Fruit fly (Drosophila melanogaster) whole organism, prepupa: Measurements from ENCODE around the gene CG14154.
A peak's percentile ranks its signal among the peaks of the same experiment; 100 is the strongest.

ENCODE experiments used
- Blimp-1 ChIP-seq: fragments of 200-800 bp; sonication (Bioruptor generic); optimal IDR thresholded peaks from 3 replicates; lab custom pipeline; 2017; ENCODE audit warnings: missing biosample characterization, missing genetic modification characterization, mild to moderate bottlenecking, moderate library complexity, missing genetic modification reagents
- CG10631 ChIP-seq: fragments of 200-800 bp; sonication (Bioruptor generic); optimal IDR thresholded peaks from 2 replicates; lab custom pipeline; 2016; ENCODE audit warnings: missing biosample characterization, missing genetic modification characterization
- CG11294 ChIP-seq: fragments of 200-800 bp; sonication (Bioruptor generic); IDR thresholded peaks from 2 replicates; pipeline ENCODE4 v1.3.6; 2022; ENCODE audit warnings: missing biosample characterization, missing genetic modification characterization
- CG11762 ChIP-seq: fragments of 200-800 bp; sonication (Bioruptor generic); optimal IDR thresholded peaks from 3 replicates; lab custom pipeline; 2016; ENCODE audit warnings: missing biosample characterization, missing genetic modification characterization; ENCODE audit not compliant: insufficient read depth
- CG11902 ChIP-seq: fragments of 200-800 bp; sonication (Bioruptor generic); optimal IDR thresholded peaks from 3 replicates; lab custom pipeline; 2016; ENCODE audit warnings: missing biosample characterization, missing genetic modification characterization
- CG15336 ChIP-seq: fragments of 200-800 bp; sonication (Bioruptor generic); IDR thresholded peaks from 2 replicates; pipeline ENCODE4 v1.3.6; 2022; ENCODE audit warnings: missing biosample characterization, missing genetic modification characterization
- CG1621 ChIP-seq: fragments of 200-800 bp; sonication (Bioruptor generic); optimal IDR thresholded peaks from 3 replicates; lab custom pipeline; 2018; ENCODE audit warnings: missing biosample characterization, mild to moderate bottlenecking, missing genetic modification characterization
- CG16779 ChIP-seq: fragments of 200-800 bp; sonication (Bioruptor generic); optimal IDR thresholded peaks from 3 replicates; lab custom pipeline; 2017; ENCODE audit warnings: missing biosample characterization, mild to moderate bottlenecking, missing genetic modification characterization
- CG34406 ChIP-seq: fragments of 200-800 bp; sonication (Bioruptor generic); optimal IDR thresholded peaks from 3 replicates; lab custom pipeline; 2016; ENCODE audit warnings: missing biosample characterization, missing genetic modification characterization
- CG3919 ChIP-seq: fragments of 200-800 bp; sonication (Bioruptor generic); optimal IDR thresholded peaks from 3 replicates; lab custom pipeline; 2016; ENCODE audit warnings: missing biosample characterization, missing genetic modification characterization
- CG4318 ChIP-seq: fragments of 200-800 bp; sonication (Bioruptor generic); optimal IDR thresholded peaks from 3 replicates; lab custom pipeline; 2017; ENCODE audit warnings: missing biosample characterization, mild to moderate bottlenecking, missing genetic modification characterization
- CG6163 ChIP-seq: fragments of 200-800 bp; sonication (Bioruptor generic); IDR thresholded peaks from 3 replicates; pipeline ENCODE4 v1.3.6; 2022; ENCODE audit warnings: missing biosample characterization, missing genetic modification characterization
- CG6276 ChIP-seq: fragments of 200-800 bp; sonication (Bioruptor generic); optimal IDR thresholded peaks from 2 replicates; lab custom pipeline; 2017; ENCODE audit warnings: missing biosample characterization, mild to moderate bottlenecking, missing genetic modification characterization
- CG6854 ChIP-seq: fragments of 200-800 bp; sonication (Bioruptor generic); optimal IDR thresholded peaks from 2 replicates; lab custom pipeline; 2017; ENCODE audit warnings: missing biosample characterization, mild to moderate bottlenecking, missing genetic modification characterization
- CG8319 ChIP-seq: fragments of 200-800 bp; sonication (Bioruptor generic); optimal IDR thresholded peaks from 3 replicates; lab custom pipeline; 2016; ENCODE audit warnings: missing biosample characterization, missing genetic modification characterization
- CG8632 ChIP-seq: fragments of 200-800 bp; sonication (Bioruptor generic); optimal IDR thresholded peaks from 3 replicates; lab custom pipeline; 2016; ENCODE audit warnings: missing biosample characterization, missing genetic modification characterization
- CG9139 ChIP-seq: fragments of 200-800 bp; sonication (Bioruptor generic); optimal IDR thresholded peaks from 3 replicates; lab custom pipeline; 2017; ENCODE audit warnings: missing biosample characterization, mild to moderate bottlenecking, missing genetic modification characterization
- Eip75B ChIP-seq: fragments of 200-800 bp; sonication (Bioruptor generic); optimal IDR thresholded peaks from 3 replicates; lab custom pipeline; 2016; ENCODE audit warnings: missing biosample characterization, missing genetic modification characterization
- Eip93F ChIP-seq: fragments of 200-800 bp; sonication (Bioruptor generic); optimal IDR thresholded peaks from 2 replicates; lab custom pipeline; 2016; ENCODE audit warnings: missing biosample characterization, mild to moderate bottlenecking, missing genetic modification characterization
- Gug ChIP-seq: fragments of 200-800 bp; sonication (Bioruptor generic); IDR thresholded peaks from 2 replicates; pipeline ENCODE4 v1.3.6; 2022; ENCODE audit warnings: missing biosample characterization, missing genetic modification characterization
- Hr38 ChIP-seq: sonication (Bioruptor generic); optimal IDR thresholded peaks from 2 replicates; lab custom pipeline; 2016; ENCODE audit warnings: missing biosample characterization, missing genetic modification characterization
- Hr39 ChIP-seq: fragments of 200-800 bp; sonication (Bioruptor generic); optimal IDR thresholded peaks from 2 replicates; lab custom pipeline; 2016; ENCODE audit warnings: missing biosample characterization, missing genetic modification characterization
- Hr4 ChIP-seq: fragments of 200-800 bp; sonication (Bioruptor generic); optimal IDR thresholded peaks from 3 replicates; lab custom pipeline; 2016; ENCODE audit warnings: missing biosample characterization, missing genetic modification characterization
- Lpt ChIP-seq: fragments of 200-800 bp; sonication (Bioruptor generic); optimal IDR thresholded peaks from 3 replicates; lab custom pipeline; 2016; ENCODE audit warnings: missing biosample characterization, missing genetic modification characterization
- Met ChIP-seq: fragments of 200-800 bp; sonication (Bioruptor generic); optimal IDR thresholded peaks from 3 replicates; lab custom pipeline; 2016; ENCODE audit warnings: missing biosample characterization, missing genetic modification characterization
- OdsH ChIP-seq: fragments of 200-800 bp; sonication (Bioruptor generic); optimal IDR thresholded peaks from 3 replicates; lab custom pipeline; 2016; ENCODE audit warnings: missing biosample characterization, missing genetic modification characterization
- Smox ChIP-seq: fragments of 200-800 bp; sonication (Bioruptor generic); optimal IDR thresholded peaks from 3 replicates; lab custom pipeline; 2016; ENCODE audit warnings: missing biosample characterization, missing genetic modification characterization
- Sox102F ChIP-seq: fragments of 200-800 bp; sonication (Bioruptor generic); optimal IDR thresholded peaks from 2 replicates; lab custom pipeline; 2016; ENCODE audit warnings: missing biosample characterization, mild to moderate bottlenecking, missing genetic modification characterization
- Sox14 ChIP-seq: fragments of 200-800 bp; sonication (Bioruptor generic); optimal IDR thresholded peaks from 3 replicates; lab custom pipeline; 2016; ENCODE audit warnings: missing biosample characterization, missing genetic modification characterization
- Sox15 ChIP-seq: fragments of 200-800 bp; sonication (Bioruptor generic); optimal IDR thresholded peaks from 3 replicates; lab custom pipeline; 2016; ENCODE audit warnings: missing biosample characterization, missing genetic modification characterization
- acj6 ChIP-seq: fragments of 200-800 bp; sonication (Bioruptor generic); optimal IDR thresholded peaks from 3 replicates; lab custom pipeline; 2016; ENCODE audit warnings: missing biosample characterization, missing genetic modification characterization
- cyc ChIP-seq: fragments of 200-800 bp; sonication (Bioruptor generic); optimal IDR thresholded peaks from 3 replicates; lab custom pipeline; 2016; ENCODE audit warnings: missing biosample characterization, missing genetic modification characterization
- dac ChIP-seq: fragments of 200-800 bp; sonication (Bioruptor generic); optimal IDR thresholded peaks from 2 replicates; lab custom pipeline; 2017; ENCODE audit warnings: missing biosample characterization, mild to moderate bottlenecking, missing genetic modification characterization
- esn ChIP-seq: fragments of 200-800 bp; sonication (Bioruptor generic); optimal IDR thresholded peaks from 2 replicates; lab custom pipeline; 2016; ENCODE audit warnings: missing biosample characterization, mild to moderate bottlenecking, missing genetic modification characterization, moderate library complexity
- fd85E ChIP-seq: fragments of 200-800 bp; sonication (Bioruptor generic); optimal IDR thresholded peaks from 3 replicates; lab custom pipeline; 2016; ENCODE audit warnings: missing biosample characterization, missing genetic modification characterization
- fkh ChIP-seq: fragments of 200-800 bp; sonication (Bioruptor generic); optimal IDR thresholded peaks from 3 replicates; lab custom pipeline; 2017; ENCODE audit warnings: missing biosample characterization, mild to moderate bottlenecking, missing genetic modification characterization, moderate library complexity
- lz ChIP-seq: fragments of 200-800 bp; sonication (Bioruptor generic); optimal IDR thresholded peaks from 3 replicates; lab custom pipeline; 2016; ENCODE audit warnings: missing biosample characterization, missing genetic modification characterization
- net ChIP-seq: fragments of 200-800 bp; sonication (Bioruptor generic); optimal IDR thresholded peaks from 3 replicates; lab custom pipeline; 2016; ENCODE audit warnings: missing biosample characterization, missing genetic modification characterization
- salr ChIP-seq, 2 experiments: fragments of 200-800 bp; sonication (Bioruptor generic); optimal IDR thresholded peaks; 3 replicates each; lab custom pipeline; 2016 to 2018; ENCODE audit warnings: missing biosample characterization in 2 of 2, missing genetic modification characterization in 2 of 2, mild to moderate bottlenecking in 1 of 2
- spab ChIP-seq: fragments of 200-800 bp; sonication (Bioruptor generic); optimal IDR thresholded peaks from 2 replicates; lab custom pipeline; 2017; ENCODE audit warnings: missing biosample characterization, mild to moderate bottlenecking, missing genetic modification characterization, missing genetic modification reagents
- svp ChIP-seq: fragments of 200-800 bp; sonication (Bioruptor generic); peaks from one replicate; lab custom pipeline; 2016; ENCODE audit warnings: missing biosample characterization, missing genetic modification characterization
- topi ChIP-seq: fragments of 200-800 bp; sonication (Bioruptor generic); optimal IDR thresholded peaks from 3 replicates; lab custom pipeline; 2016; ENCODE audit warnings: missing biosample characterization, missing genetic modification characterization
- vri ChIP-seq: fragments of 200-800 bp; sonication (Bioruptor generic); optimal IDR thresholded peaks from 3 replicates; lab custom pipeline; 2016; ENCODE audit warnings: missing biosample characterization, mild to moderate bottlenecking, missing genetic modification characterization

The CG14154 gene

DNA sequence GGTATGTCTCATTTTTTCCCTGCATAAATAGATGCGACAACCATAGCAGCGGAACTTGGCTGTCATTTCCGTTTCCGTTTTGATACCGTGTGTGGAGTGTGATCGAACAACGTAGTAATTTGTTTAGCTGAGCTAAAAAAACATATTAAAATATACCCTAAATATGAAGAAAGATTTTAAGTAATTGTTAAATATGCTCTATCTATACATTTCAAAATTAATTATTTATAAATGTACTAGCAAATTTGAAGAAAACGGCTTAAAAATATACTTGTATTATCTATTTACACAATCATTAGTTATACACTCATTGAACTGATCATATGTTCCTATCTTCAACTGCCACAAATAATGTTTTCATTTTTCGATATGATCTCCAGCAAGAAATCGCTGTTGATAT lies 15.5 kb upstream of the CG14154 start, which contains the start of gene CG34238:
Gene CG34238 (plus strand): TSS at position 301 of the 400 bp plus-strand sequence.
- TF ChIP-seq OdsH (GFP tag; lab: Kevin White, UChicago) (no peak), salr (GFP tag; optimal IDR thresholded peaks at IDR 0.05; lab: Kevin White, UChicago) (no peak), CG11294 (no peak), svp (GFP tag; lab: Kevin White, UChicago) (no peak), spab (GFP tag; lab: Kevin White, UChicago) (no peak), Eip93F (GFP tag; lab: Kevin White, UChicago) (no peak), acj6 (GFP tag; lab: Kevin White, UChicago) (no peak), CG16779 (no peak), CG34406 (GFP tag; lab: Kevin White, UChicago) (no peak), Hr4 (GFP tag; lab: Kevin White, UChicago) (no peak), CG3919 (GFP tag; lab: Kevin White, UChicago) (no peak), Gug (GFP tag; lab: Robert Waterston, UW) (no peak), esn (GFP tag; lab: Kevin White, UChicago) (no peak), CG11902 (no peak), CG1621 (tag; lab: Kevin White, UChicago) (no peak)

DNA sequence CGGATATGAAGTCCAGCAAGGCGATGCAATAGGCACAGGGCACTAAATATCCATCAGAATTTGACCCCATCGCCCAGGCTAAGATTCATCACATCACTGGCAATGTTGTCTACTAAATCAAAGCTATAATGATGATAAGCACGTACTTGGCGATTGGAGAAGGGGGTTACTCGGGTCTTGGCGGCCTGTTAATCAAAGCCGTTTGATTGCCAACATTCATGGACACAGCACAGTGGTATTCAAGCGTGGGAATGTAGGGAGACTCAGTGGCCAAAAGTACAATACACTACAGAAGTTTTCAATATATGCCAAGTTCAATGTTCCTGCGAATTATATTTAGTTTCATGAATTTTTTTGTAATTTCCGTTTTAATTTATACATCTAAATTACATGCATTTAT lies 13.3 kb upstream of the CG14154 start, which contains the start of gene CG14151:
Gene CG14151 (minus strand): TSS at position 101 of the 400 bp plus-strand sequence.
- TF ChIP-seq esn (GFP tag; lab: Kevin White, UChicago) (no peak), CG10631 (GFP tag; lab: Kevin White, UChicago) (no peak), CG8632 (GFP tag; lab: Kevin White, UChicago) (no peak), CG6163 (no peak), CG3919 (GFP tag; lab: Kevin White, UChicago) (no peak), CG6276 (GFP tag; lab: Kevin White, UChicago) (no peak), CG1621 (tag; lab: Kevin White, UChicago) (no peak), Hr39 (GFP tag; lab: Kevin White, UChicago) (no peak), fd85E (GFP tag; lab: Kevin White, UChicago) (no peak), Gug (GFP tag; lab: Robert Waterston, UW) (no peak)

DNA sequence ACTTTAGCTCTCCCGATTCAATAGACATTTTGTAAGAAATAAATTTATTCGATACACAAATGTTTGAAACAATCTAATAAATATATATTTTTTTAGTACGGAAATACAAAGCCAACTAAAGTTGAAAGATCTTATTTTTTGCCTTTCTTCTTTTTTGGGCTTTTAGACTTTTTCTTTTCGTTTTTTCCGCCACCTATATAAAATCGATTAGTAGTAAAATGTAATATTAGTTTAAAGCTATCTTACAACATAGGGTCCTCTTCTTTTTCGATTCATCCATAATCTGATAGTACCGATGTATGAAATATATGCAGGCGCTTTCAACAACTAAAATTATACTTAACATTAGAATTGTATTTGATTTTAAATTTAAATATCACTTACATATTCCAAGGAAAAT lies 11.7 kb upstream of the CG14154 start, which contains the start of gene CG42536:
Gene CG42536 (minus strand): TSS at position 101 of the 400 bp plus-strand sequence.
- TF ChIP-seq Blimp-1 (GFP tag; lab: Kevin White, UChicago) (no peak), Hr38 (GFP tag; lab: Kevin White, UChicago) (no peak), Met (GFP tag; lab: Kevin White, UChicago) (no peak), CG34406 (GFP tag; lab: Kevin White, UChicago) (no peak), CG6854 (GFP tag; lab: Kevin White, UChicago) (no peak), CG1621 (tag; lab: Kevin White, UChicago) (no peak), Lpt (GFP tag; lab: Kevin White, UChicago) (no peak)

DNA sequence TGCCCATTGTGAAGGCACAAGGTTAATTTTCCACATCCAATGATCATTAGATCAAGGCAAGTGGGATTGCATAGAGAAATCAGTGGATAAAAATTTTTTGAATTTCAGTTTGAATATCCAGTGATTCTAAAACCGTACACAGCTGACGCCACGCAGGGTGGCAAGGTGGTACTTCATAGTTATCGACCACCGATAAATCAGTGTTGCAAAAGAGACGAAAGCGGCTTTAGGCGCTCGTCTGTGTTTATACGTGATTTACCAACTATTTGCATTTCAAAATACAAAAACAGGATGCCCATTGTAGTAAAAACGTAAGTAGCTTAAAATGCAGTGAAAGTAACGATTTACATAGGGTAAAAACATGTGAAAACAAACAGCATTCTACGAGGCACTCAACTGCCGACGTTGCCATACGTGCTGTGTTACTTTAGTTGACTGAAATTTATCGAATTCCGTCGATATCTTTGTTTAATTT lies 10.8 kb upstream of the CG14154 start, which contains the start of the genes CG42535, CG34001 and hay:
Gene CG42535 (minus strand): TSS at position 51 of the 475 bp plus-strand sequence.
Gene CG34001 (plus strand): TSS at position 195 of the 475 bp plus-strand sequence.
Gene hay (plus strand): TSS at position 195 of the 475 bp plus-strand sequence.
- TF ChIP-seq Sox14 (GFP tag; lab: Kevin White, UChicago): peak; percentile 45
- TF ChIP-seq topi (GFP tag; lab: Kevin White, UChicago): no peak

DNA sequence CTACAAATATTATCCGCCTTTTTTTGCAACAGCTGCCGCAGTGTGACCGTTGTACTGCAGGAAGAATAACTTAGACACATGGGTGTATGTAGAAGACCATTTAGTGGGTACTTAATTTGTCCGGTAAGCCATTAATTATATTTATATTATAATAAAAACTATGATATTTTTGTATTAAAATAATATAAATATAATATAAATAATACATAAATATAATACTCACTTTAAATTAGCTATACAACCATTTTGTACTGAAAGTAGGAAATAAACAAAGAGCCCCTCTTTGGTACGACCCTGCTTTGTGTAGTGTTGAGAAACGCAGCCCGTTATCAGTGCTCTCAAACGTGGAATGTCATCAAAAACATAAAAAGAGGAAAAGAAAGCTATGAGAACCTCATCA lies 3.9 kb upstream of the CG14154 start, which contains the start of gene Cnep1r2:
Gene Cnep1r2 (plus strand): TSS at position 328 of the 400 bp plus-strand sequence.
- peak; percentile 82 for TF ChIP-seq Eip75B (GFP tag; lab: Kevin White, UChicago)
- no peak for TF ChIP-seq Sox102F (GFP tag; lab: Kevin White, UChicago)
- TF ChIP-seq fkh (GFP tag; lab: Kevin White, UChicago): peak; percentile 78
- TF ChIP-seq CG15336: peak; percentile 94
- peak; percentile 80 for TF ChIP-seq dac (GFP tag; lab: Kevin White, UChicago)
- TF ChIP-seq vri: no peak
- TF ChIP-seq salr (GFP tag; optimal IDR thresholded peaks at IDR 0.05; lab: Kevin White, UChicago): peak in 1 of 2 experiments; percentile 84
- TF ChIP-seq CG9139 (GFP tag; lab: Kevin White, UChicago): peak; percentile 88
- peak; percentile 84 for TF ChIP-seq Sox14 (GFP tag; lab: Kevin White, UChicago)
- peak; percentile 93 for TF ChIP-seq Sox15 (GFP tag; lab: Kevin White, UChicago)
- TF ChIP-seq net (GFP tag; lab: Kevin White, UChicago): peak; percentile 85
- TF ChIP-seq lz (GFP tag; lab: Kevin White, UChicago): peak; percentile 85
- TF ChIP-seq CG11294: peak; percentile 92
- TF ChIP-seq fd85E (GFP tag; lab: Kevin White, UChicago): peak; percentile 37
- TF ChIP-seq cyc (GFP tag; lab: Kevin White, UChicago): peak; percentile 84
- TF ChIP-seq CG8319: peak; percentile 83
- peak; percentile 78 for TF ChIP-seq Smox (GFP tag; lab: Kevin White, UChicago)
- peak; percentile 88 for TF ChIP-seq CG3919 (GFP tag; lab: Kevin White, UChicago)
- TF ChIP-seq CG4318 (GFP tag; lab: Kevin White, UChicago): peak; percentile 91
- TF ChIP-seq CG11762 (GFP tag; lab: Kevin White, UChicago): peak; percentile 76
